Worm (Caenorhabditis elegans) whole organism, midembryonic: Measurements from ENCODE around the gene ZK616.3.

Experiments
- cog-1 ChIP-seq: sonication (generic microtip); optimal IDR thresholded peaks from 2 replicates; lab custom pipeline; 2016; ENCODE audit warnings: missing genetic modification characterization, missing compliant biosample characterization
- flt-1 ChIP-seq: fragments of 200-800 bp; sonication (Bioruptor generic); IDR thresholded peaks from 2 replicates; pipeline ENCODE4 v1.3.6; 2022; ENCODE audit warnings: missing genetic modification characterization, missing compliant biosample characterization
- klf-2 ChIP-seq: fragments of 200-800 bp; sonication (Bioruptor generic); conservative IDR thresholded peaks from 2 replicates; pipeline ENCODE4 v1.3.6; 2022; ENCODE audit warnings: missing genetic modification reagents, missing genetic modification characterization, missing compliant biosample characterization
- ref-1 ChIP-seq: fragments of 200-800 bp; sonication (Bioruptor generic); conservative IDR thresholded peaks from 2 replicates; pipeline ENCODE4 v1.3.6; 2022; ENCODE audit warnings: missing genetic modification reagents, missing genetic modification characterization, missing compliant biosample characterization
- tab-1 ChIP-seq: fragments of 200-800 bp; sonication (Bioruptor generic); IDR thresholded peaks from 2 replicates; pipeline ENCODE4 v1.3.6; 2022; ENCODE audit warnings: missing genetic modification characterization, missing compliant biosample characterization
- ztf-23 ChIP-seq: fragments of 200-800 bp; sonication (Bioruptor generic); IDR thresholded peaks from 2 replicates; pipeline ENCODE4 v1.3.6; 2022; ENCODE audit warnings: missing genetic modification reagents, missing genetic modification characterization, missing compliant biosample characterization
- ztf-29 ChIP-seq: fragments of 200-800 bp; sonication (Bioruptor generic); IDR thresholded peaks from 2 replicates; pipeline ENCODE4 v1.3.6; 2022; ENCODE audit warnings: missing genetic modification reagents, missing genetic modification characterization, missing compliant biosample characterization

ce11 chrIV:5389951-5390350 lies 6.9 kb upstream of the ZK616.3 start:
- no peak for TF ChIP-seq cog-1 (tag; lab: Kevin White, UChicago)
- TF ChIP-seq klf-2: no peak
- no peak for TF ChIP-seq ztf-29
- TF ChIP-seq ref-1: no peak
- no peak for TF ChIP-seq ztf-23 (GFP tag; lab: Robert Waterston, UW)
- no peak for TF ChIP-seq tab-1 (GFP tag; lab: Robert Waterston, UW)
- no peak for TF ChIP-seq flt-1
